Worm (Caenorhabditis elegans) whole organism, L2 larva: ENCODE data around the gene ZK652.8.

ENCODE experiments used
- R02D3.7 ChIP-seq: fragments of 150-350 bp; optimal IDR thresholded peaks from 2 replicates; lab custom pipeline; 2014; ENCODE audit warnings: missing biosample characterization, missing genetic modification characterization
- dmd-4 ChIP-seq: sonication (generic microtip); optimal IDR thresholded peaks from 2 replicates; lab custom pipeline; 2017; ENCODE audit warnings: missing biosample characterization, missing genetic modification characterization
- elt-3 ChIP-seq: sonication (generic microtip); optimal IDR thresholded peaks from 2 replicates; lab custom pipeline; 2017; ENCODE audit warnings: missing biosample characterization, missing genetic modification characterization
- fos-1 ChIP-seq: fragments of 150-350 bp; optimal IDR thresholded peaks from 2 replicates; lab custom pipeline; 2014; ENCODE audit warnings: missing biosample characterization, missing genetic modification characterization
- lin-39 ChIP-seq: fragments of 150-350 bp; optimal IDR thresholded peaks from 2 replicates; lab custom pipeline; 2014; ENCODE audit warnings: missing biosample characterization, missing genetic modification reagents, missing genetic modification characterization
- nhr-25 ChIP-seq: fragments of 150-350 bp; sonication (generic microtip); optimal IDR thresholded peaks from 3 replicates; lab custom pipeline; 2014; ENCODE audit warnings: missing biosample characterization, missing genetic modification characterization
- nhr-77 ChIP-seq: fragments of 150-350 bp; optimal IDR thresholded peaks from 2 replicates; lab custom pipeline; 2014; ENCODE audit warnings: missing biosample characterization, missing genetic modification characterization
- snpc-4 ChIP-seq: fragments of 150-350 bp; optimal IDR thresholded peaks from 2 replicates; lab custom pipeline; 2014; ENCODE audit warnings: missing biosample characterization, missing genetic modification characterization
- unc-39 ChIP-seq: fragments of 150-350 bp; optimal IDR thresholded peaks from 2 replicates; lab custom pipeline; 2014; ENCODE audit warnings: missing biosample characterization, missing genetic modification characterization
- zag-1 ChIP-seq: fragments of 150-350 bp; optimal IDR thresholded peaks from 2 replicates; lab custom pipeline; 2014; ENCODE audit warnings: missing biosample characterization, missing genetic modification characterization
- ztf-11 ChIP-seq: sonication (generic microtip); optimal IDR thresholded peaks from 2 replicates; lab custom pipeline; 2017; ENCODE audit warnings: missing biosample characterization, missing genetic modification characterization

- TF ChIP-seq nhr-25 (tag; lab: Kevin White, UChicago) (no peak), ztf-11 (tag; lab: Kevin White, UChicago) (no peak), snpc-4 (tag; lab: Kevin White, UChicago) (no peak), unc-39 (tag; lab: Kevin White, UChicago) (no peak), elt-3 (tag; lab: Kevin White, UChicago) (no peak), nhr-77 (tag; lab: Kevin White, UChicago) (no peak), zag-1 (no peak), lin-39 (tag; lab: Kevin White, UChicago) (no peak), R02D3.7 (no peak), fos-1 (tag; lab: Kevin White, UChicago) (no peak), dmd-4 (tag; lab: Kevin White, UChicago) (no peak)
These were observed 45.6 kb upstream of the ZK652.8 start for ce11 chrIII:7889036-7889435.
